Worm (Caenorhabditis elegans) whole organism, mixed stage, embryonic: ENCODE results near the gene C27H5.12.

Experiments used
- bed-3 ChIP-seq: fragments of 200-800 bp; sonication (Bioruptor generic); optimal IDR thresholded peaks from 3 replicates; lab custom pipeline; 2018; ENCODE audit warnings: mild to moderate bottlenecking, missing genetic modification characterization, moderate library complexity, missing compliant biosample characterization
- nhr-12 ChIP-seq: fragments of 150-350 bp; optimal IDR thresholded peaks from 2 replicates; lab custom pipeline; 2014; ENCODE audit warnings: missing biosample characterization, missing genetic modification characterization
- nhr-28 ChIP-seq: fragments of 150-350 bp; optimal IDR thresholded peaks from 2 replicates; lab custom pipeline; 2014; ENCODE audit warnings: missing biosample characterization, missing genetic modification characterization
- pha-4 ChIP-seq: fragments of 150-350 bp; optimal IDR thresholded peaks from 2 replicates; lab custom pipeline; 2018; ENCODE audit warnings: missing biosample characterization, missing genetic modification reagents, missing genetic modification characterization
- tbx-8 ChIP-seq: fragments of 200-800 bp; sonication (Bioruptor generic); optimal IDR thresholded peaks from 2 replicates; lab custom pipeline; 2018; ENCODE audit warnings: mild to moderate bottlenecking, missing genetic modification characterization, moderate library complexity, missing compliant biosample characterization
- unc-62 ChIP-seq: fragments of 150-350 bp; optimal IDR thresholded peaks from 2 replicates; lab custom pipeline; 2014; ENCODE audit warnings: missing biosample characterization, missing genetic modification reagents, missing genetic modification characterization

DNA sequence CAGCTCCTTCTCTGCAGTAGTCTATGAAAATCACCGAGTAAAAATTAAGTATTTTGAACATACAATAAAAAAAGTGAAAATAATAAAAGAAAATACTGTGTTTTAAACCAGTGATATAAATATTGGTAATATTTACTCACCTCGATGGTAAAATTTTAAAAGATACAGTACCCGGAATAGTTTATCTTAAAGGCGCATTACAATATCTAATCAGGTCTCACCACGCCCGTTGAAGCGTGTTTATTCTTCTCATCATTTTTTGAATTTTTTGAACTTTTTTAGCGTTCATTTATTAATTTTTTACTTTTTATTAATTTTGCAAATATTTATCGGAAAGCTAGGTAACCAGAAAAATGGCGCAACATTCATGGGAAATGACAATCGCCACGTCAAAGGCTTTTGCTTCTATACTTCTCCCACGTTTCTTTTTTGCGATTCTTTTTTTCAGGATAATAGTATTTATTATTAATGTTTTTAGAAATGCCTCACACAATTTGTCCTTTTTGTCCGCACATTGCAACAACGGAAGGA is 39.6 kb downstream of the C27H5.12 start, which contains the start of gene F10E7.2:
- TF ChIP-seq nhr-12 (tag; lab: Kevin White, UChicago) (no peak), unc-62 (no peak), pha-4 (tag; lab: Kevin White, UChicago) (no peak), bed-3 (GFP tag; lab: Kevin White, UChicago) (no peak), nhr-28 (tag; lab: Kevin White, UChicago) (no peak), tbx-8 (no peak)
